Worm (Caenorhabditis elegans) whole organism, L4 larva: ENCODE data around the gene tag-89.

Experiments
- ceh-28 ChIP-seq: fragments of 150-350 bp; optimal IDR thresholded peaks from 2 replicates; lab custom pipeline; 2014; ENCODE audit warnings: missing biosample characterization, missing genetic modification reagents, missing genetic modification characterization
- dmd-9 ChIP-seq: fragments of 200-800 bp; sonication (Bioruptor generic); IDR thresholded peaks from 2 replicates; pipeline ENCODE4 v1.3.6; 2022; ENCODE audit warnings: missing genetic modification reagents, missing genetic modification characterization, missing compliant biosample characterization
- fkh-10 ChIP-seq: fragments of 150-350 bp; optimal IDR thresholded peaks from 2 replicates; lab custom pipeline; 2014; ENCODE audit warnings: missing biosample characterization, missing genetic modification reagents, missing genetic modification characterization
- nhr-42 ChIP-seq: fragments of 200-800 bp; sonication (Bioruptor generic); IDR thresholded peaks from 2 replicates; pipeline ENCODE4 v1.3.6; 2022; ENCODE audit warnings: missing genetic modification characterization, missing compliant biosample characterization
- skn-1 ChIP-seq: fragments of 150-350 bp; optimal IDR thresholded peaks from 2 replicates; lab custom pipeline; 2014; ENCODE audit warnings: missing biosample characterization, missing genetic modification characterization

DNA sequence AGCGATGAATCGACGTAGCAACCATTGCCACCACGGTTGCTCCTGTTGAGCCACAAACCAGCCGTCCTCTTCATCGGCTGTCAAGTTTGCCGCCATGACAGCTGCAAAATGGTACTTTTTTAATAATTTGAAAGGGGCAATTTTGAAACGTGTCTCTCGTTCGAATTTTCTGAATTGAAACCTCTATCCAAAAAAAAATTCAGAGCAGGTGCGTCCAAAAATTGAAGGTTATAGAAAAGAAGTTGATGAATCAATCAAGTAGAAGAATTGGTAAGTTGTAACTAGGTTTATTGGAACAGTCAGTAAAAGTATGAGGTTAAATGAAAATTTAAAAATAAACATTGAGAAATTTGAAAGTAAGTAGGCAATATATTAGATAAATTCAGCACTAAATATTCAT lies 32.9 kb upstream of the tag-89 start, which contains the start of gene T01G1.4:
- no peak for TF ChIP-seq skn-1 (tag; lab: Kevin White, UChicago)
- TF ChIP-seq ceh-28: no peak
- TF ChIP-seq nhr-42 (GFP tag; lab: Robert Waterston, UW): no peak
- no peak for TF ChIP-seq dmd-9 (GFP tag; lab: Robert Waterston, UW)
- TF ChIP-seq fkh-10 (GFP tag; lab: Kevin White, UChicago): no peak
